Fruit fly (Drosophila melanogaster): ENCODE data around the gene drl.

The drl gene

dm6 chr2L:19208874-19209273 is 18.7 kb downstream of the drl start:
- TF ChIP-seq CG12768 (GFP tag; optimal IDR thresholded peaks at IDR 0.05) (no peak), bab1 (GFP tag; optimal IDR thresholded peaks at IDR 0.05) (no peak), cic (GFP tag; optimal IDR thresholded peaks at IDR 0.05) (no peak), kay (GFP tag; ENCODE audit: borderline replicate concordance) (no peak), Crg-1 (GFP tag; optimal IDR thresholded peaks at IDR 0.05) (no peak), Mnt (GFP tag; optimal IDR thresholded peaks at IDR 0.05) (no peak), cnc (optimal IDR thresholded peaks at IDR 0.05) (no peak), Clk (GFP tag; optimal IDR thresholded peaks at IDR 0.05) (no peak), CG11617 (GFP tag; optimal IDR thresholded peaks at IDR 0.05) (no peak), CG14711 (tag; optimal IDR thresholded peaks at IDR 0.05) (no peak), tj (GFP tag; optimal IDR thresholded peaks at IDR 0.05) (no peak), toe (GFP tag; optimal IDR thresholded peaks at IDR 0.05) (no peak), ovo (GFP tag; optimal IDR thresholded peaks at IDR 0.05) (no peak), pad (GFP tag; optimal IDR thresholded peaks at IDR 0.05) (no peak), Hr96 (GFP tag; optimal IDR thresholded peaks at IDR 0.05) (no peak)

dm6 chr2L:19212401-19212800 is 22.3 kb downstream of the drl start:
- no peak for TF ChIP-seq cnc (optimal IDR thresholded peaks at IDR 0.05)
- no peak for TF ChIP-seq tj (GFP tag; optimal IDR thresholded peaks at IDR 0.05)
- TF ChIP-seq pad (GFP tag; optimal IDR thresholded peaks at IDR 0.05) = no peak
- no peak for TF ChIP-seq bab1 (GFP tag; optimal IDR thresholded peaks at IDR 0.05)
- no peak for TF ChIP-seq toe (GFP tag; optimal IDR thresholded peaks at IDR 0.05)

dm6 chr2L:19217933-19218332 is 27.8 kb downstream of the drl start:
- TF ChIP-seq CG12768 (GFP tag; optimal IDR thresholded peaks at IDR 0.05) (no peak), bab1 (GFP tag; optimal IDR thresholded peaks at IDR 0.05) (no peak), CG7045 (GFP tag; optimal IDR thresholded peaks at IDR 0.05) (no peak), Hr96 (GFP tag; optimal IDR thresholded peaks at IDR 0.05) (no peak), CG33017 (tag; optimal IDR thresholded peaks at IDR 0.05) (no peak), kay (GFP tag; ENCODE audit: borderline replicate concordance) (no peak), cic (GFP tag; optimal IDR thresholded peaks at IDR 0.05) (no peak), tj (GFP tag; optimal IDR thresholded peaks at IDR 0.05) (no peak), CG5204 (GFP tag; optimal IDR thresholded peaks at IDR 0.05) (no peak), CG11617 (GFP tag; optimal IDR thresholded peaks at IDR 0.05) (no peak), Crg-1 (GFP tag; optimal IDR thresholded peaks at IDR 0.05) (no peak), Mnt (GFP tag; optimal IDR thresholded peaks at IDR 0.05) (no peak), pad (GFP tag; optimal IDR thresholded peaks at IDR 0.05) (no peak), CG1620 (GFP tag; optimal IDR thresholded peaks at IDR 0.05) (no peak), CG14711 (tag; optimal IDR thresholded peaks at IDR 0.05) (no peak), cnc (optimal IDR thresholded peaks at IDR 0.05) (no peak), Clk (GFP tag; optimal IDR thresholded peaks at IDR 0.05) (no peak), toe (GFP tag; optimal IDR thresholded peaks at IDR 0.05) (no peak), CG7101 (tag; optimal IDR thresholded peaks at IDR 0.05) (no peak)

dm6 chr2L:19219473-19219872 is 29.3 kb downstream of the drl start:
- TF ChIP-seq cic (GFP tag; optimal IDR thresholded peaks at IDR 0.05) = no peak
- TF ChIP-seq CG1620 (GFP tag; optimal IDR thresholded peaks at IDR 0.05) = no peak
- no peak for TF ChIP-seq toe (GFP tag; optimal IDR thresholded peaks at IDR 0.05)
- no peak for TF ChIP-seq cnc (optimal IDR thresholded peaks at IDR 0.05)
- TF ChIP-seq Clk (GFP tag; optimal IDR thresholded peaks at IDR 0.05) = no peak
- no peak for TF ChIP-seq tj (GFP tag; optimal IDR thresholded peaks at IDR 0.05)
- TF ChIP-seq Hr96 (GFP tag; optimal IDR thresholded peaks at IDR 0.05) = no peak
- TF ChIP-seq kay (GFP tag; ENCODE audit: borderline replicate concordance) = no peak
- no peak for TF ChIP-seq bab1 (GFP tag; optimal IDR thresholded peaks at IDR 0.05)
- TF ChIP-seq Mnt (GFP tag; optimal IDR thresholded peaks at IDR 0.05) = no peak

dm6 chr2L:19220036-19220612 is 30.0 kb downstream of the drl start:
- TF ChIP-seq CG33017 (tag; optimal IDR thresholded peaks at IDR 0.05) = no peak
- TF ChIP-seq pad (GFP tag; optimal IDR thresholded peaks at IDR 0.05) = no peak
- TF ChIP-seq bab1 (GFP tag; optimal IDR thresholded peaks at IDR 0.05) = no peak
- no peak for TF ChIP-seq ovo (GFP tag; optimal IDR thresholded peaks at IDR 0.05)
- no peak for TF ChIP-seq toe (GFP tag; optimal IDR thresholded peaks at IDR 0.05)
- TF ChIP-seq tj (GFP tag; optimal IDR thresholded peaks at IDR 0.05) = no peak
- TF ChIP-seq CG7045 (GFP tag; optimal IDR thresholded peaks at IDR 0.05) = no peak
- TF ChIP-seq CG1620 (GFP tag; optimal IDR thresholded peaks at IDR 0.05) = no peak
- TF ChIP-seq CG5204 (GFP tag; optimal IDR thresholded peaks at IDR 0.05) = no peak

- TF ChIP-seq Hr96 (GFP tag; optimal IDR thresholded peaks at IDR 0.05) (no peak), bab1 (GFP tag; optimal IDR thresholded peaks at IDR 0.05) (no peak), cnc (optimal IDR thresholded peaks at IDR 0.05) (no peak), CG1620 (GFP tag; optimal IDR thresholded peaks at IDR 0.05) (no peak), cic (GFP tag; optimal IDR thresholded peaks at IDR 0.05) (no peak), CG7101 (tag; optimal IDR thresholded peaks at IDR 0.05) (no peak), Crg-1 (GFP tag; optimal IDR thresholded peaks at IDR 0.05) (no peak), CG7045 (GFP tag; optimal IDR thresholded peaks at IDR 0.05) (no peak), CG12768 (GFP tag; optimal IDR thresholded peaks at IDR 0.05) (no peak), CG33017 (tag; optimal IDR thresholded peaks at IDR 0.05) (no peak), Clk (GFP tag; optimal IDR thresholded peaks at IDR 0.05) (no peak)
These were observed 32.2 kb downstream of the drl start for dm6 chr2L:19222311-19222710.
